Worm (Caenorhabditis elegans) whole organism, early embryonic: ENCODE data around the gene sdz-16.

Experiments
- F13C5.2 ChIP-seq: sonication (generic microtip); optimal IDR thresholded peaks from 2 replicates; lab custom pipeline; 2017; ENCODE audit warnings: mild to moderate bottlenecking, missing genetic modification characterization, inconsistent platforms, missing compliant biosample characterization
- aly-1 ChIP-seq: sonication (generic microtip); optimal IDR thresholded peaks from 2 replicates; lab custom pipeline; 2016; ENCODE audit warnings: missing genetic modification characterization, missing compliant biosample characterization
- ama-1 ChIP-seq: fragments of 150-350 bp; optimal IDR thresholded peaks from 2 replicates; lab custom pipeline; 2014
- ceh-13 ChIP-seq: fragments of 200-800 bp; sonication (Bioruptor generic); optimal IDR thresholded peaks from 2 replicates; lab custom pipeline; 2018; ENCODE audit warnings: mild to moderate bottlenecking, missing genetic modification characterization, missing compliant biosample characterization
- ceh-36 ChIP-seq: sonication (generic microtip); optimal IDR thresholded peaks from 2 replicates; lab custom pipeline; 2016; ENCODE audit warnings: missing genetic modification characterization, inconsistent platforms, missing compliant biosample characterization
- flt-1 ChIP-seq: fragments of 200-800 bp; sonication (Bioruptor generic); IDR thresholded peaks from 2 replicates; pipeline ENCODE4 v1.3.6; 2022; ENCODE audit warnings: missing genetic modification characterization, missing compliant biosample characterization
- hmg-4 ChIP-seq: fragments of 200-800 bp; sonication (Bioruptor generic); optimal IDR thresholded peaks from 2 replicates; lab custom pipeline; 2018; ENCODE audit warnings: mild to moderate bottlenecking, missing genetic modification characterization, missing compliant biosample characterization
- hnd-1 ChIP-seq: sonication (generic microtip); optimal IDR thresholded peaks from 2 replicates; lab custom pipeline; 2016; ENCODE audit warnings: missing genetic modification characterization, missing compliant biosample characterization
- pes-1 ChIP-seq: fragments of 200-800 bp; sonication (Bioruptor generic); IDR thresholded peaks from 2 replicates; pipeline ENCODE4 v1.3.6; 2022; ENCODE audit warnings: missing genetic modification reagents, missing genetic modification characterization, missing compliant biosample characterization
- scrt-1 ChIP-seq: fragments of 200-800 bp; sonication (Bioruptor generic); IDR thresholded peaks from 2 replicates; pipeline ENCODE4 v1.3.6; 2022; ENCODE audit warnings: missing genetic modification characterization, missing compliant biosample characterization
- tbx-11 ChIP-seq: fragments of 200-800 bp; sonication (Bioruptor generic); IDR thresholded peaks from 2 replicates; pipeline ENCODE4 v1.3.6; 2022; ENCODE audit warnings: missing genetic modification characterization, missing compliant biosample characterization

- no peak for TF ChIP-seq tbx-11 (GFP tag; lab: Robert Waterston, UW)
- TF ChIP-seq hmg-4 (GFP tag; lab: Kevin White, UChicago): no peak
- TF ChIP-seq pes-1 (GFP tag; lab: Robert Waterston, UW): no peak
- TF ChIP-seq hnd-1 (tag; lab: Kevin White, UChicago): no peak
- TF ChIP-seq scrt-1: no peak
- TF ChIP-seq ceh-36 (tag; lab: Kevin White, UChicago): no peak
- TF ChIP-seq flt-1 (GFP tag; lab: Robert Waterston, UW): no peak
- TF ChIP-seq ama-1: no peak
- no peak for TF ChIP-seq aly-1
- no peak for TF ChIP-seq F13C5.2
- TF ChIP-seq ceh-13 (GFP tag; lab: Kevin White, UChicago): no peak
Observed at ce11 chrV:17377140-17377539, 49.4 kb upstream of the sdz-16 start, which contains the start of gene fbxb-7.
